Worm (Caenorhabditis elegans): Measurements from ENCODE around the gene srg-22.

srg-22 gene

ce11 chrII:3066401-3066800 lies 26.9 kb downstream of the srg-22 start:
- TF ChIP-seq nhr-179 (tag; optimal IDR thresholded peaks at IDR 0.05) (no peak), rpc-1 (optimal IDR thresholded peaks at IDR 0.05) (no peak), rpc-1 (tag; optimal IDR thresholded peaks at IDR 0.05) (no peak), mel-28 (tag; optimal IDR thresholded peaks at IDR 0.05; ENCODE audit: borderline replicate concordance) (no peak)

- no peak for TF ChIP-seq lsl-1 (GFP tag; optimal IDR thresholded peaks at IDR 0.05)
- no peak for TF ChIP-seq ZK185.1 (tag; optimal IDR thresholded peaks at IDR 0.05; ENCODE audit: poor library complexity, severe bottlenecking)
- no peak for TF ChIP-seq snpc-1.1 (tag; optimal IDR thresholded peaks at IDR 0.05; ENCODE audit: insufficient read depth)
- no peak for TF ChIP-seq attf-6 (GFP tag; IDR thresholded peaks at IDR 0.05)
- no peak for TF ChIP-seq unc-62 (GFP tag; optimal IDR thresholded peaks at IDR 0.05)
- TF ChIP-seq lin-35 (GFP tag; optimal IDR thresholded peaks at IDR 0.05): no peak
- TF ChIP-seq egl-18 (GFP tag; IDR thresholded peaks at IDR 0.05): no peak
- no peak for TF ChIP-seq dpl-1 (GFP tag; optimal IDR thresholded peaks at IDR 0.05)
- no peak for TF ChIP-seq athp-1 (tag; optimal IDR thresholded peaks at IDR 0.05)
- TF ChIP-seq chd-7 (tag; optimal IDR thresholded peaks at IDR 0.05): no peak
- no peak for TF ChIP-seq Y67H2A.10 (GFP tag; conservative IDR thresholded peaks at IDR 0.05)
- no peak for TF ChIP-seq hsf-1 (GFP tag; IDR thresholded peaks at IDR 0.05)
- TF ChIP-seq nhr-27 (tag; optimal IDR thresholded peaks at IDR 0.05): no peak
- no peak for TF ChIP-seq ztf-26 (tag; optimal IDR thresholded peaks at IDR 0.05)
- no peak for TF ChIP-seq snpc-4 (GFP tag; optimal IDR thresholded peaks at IDR 0.05)
- no peak for TF ChIP-seq snpc-4 (tag; optimal IDR thresholded peaks at IDR 0.05)
Measured at ce11 chrII:3065086-3065485, 28.2 kb downstream of the srg-22 start.

- TF ChIP-seq bed-1 (GFP tag; IDR thresholded peaks at IDR 0.05) (no peak), madf-6 (GFP tag; IDR thresholded peaks at IDR 0.05) (no peak), aptf-3 (GFP tag; IDR thresholded peaks at IDR 0.05) (no peak), let-607 (tag; optimal IDR thresholded peaks at IDR 0.05) (no peak), Y67H2A.10 (GFP tag; conservative IDR thresholded peaks at IDR 0.05) (no peak), dpl-1 (GFP tag; optimal IDR thresholded peaks at IDR 0.05) (no peak), nfyb-1 (GFP tag; IDR thresholded peaks at IDR 0.05) (no peak), gei-17 (GFP tag; optimal IDR thresholded peaks at IDR 0.05) (no peak), ceh-79 (tag; optimal IDR thresholded peaks at IDR 0.05) (no peak), aptf-2 (GFP tag; conservative IDR thresholded peaks at IDR 0.05) (no peak), die-1 (tag; optimal IDR thresholded peaks at IDR 0.05) (no peak), sea-2 (GFP tag; IDR thresholded peaks at IDR 0.05) (no peak), snpc-1.3 (tag; optimal IDR thresholded peaks at IDR 0.05; ENCODE audit: insufficient read depth) (no peak), lin-40 (tag; optimal IDR thresholded peaks at IDR 0.05) (no peak), B0336.3 (GFP tag; IDR thresholded peaks at IDR 0.05) (no peak), F10E7.11 (tag; optimal IDR thresholded peaks at IDR 0.05) (no peak), F37B4.10 (GFP tag; IDR thresholded peaks at IDR 0.05) (no peak), egrh-3 (GFP tag; IDR thresholded peaks at IDR 0.05) (no peak), lin-54 (GFP tag; optimal IDR thresholded peaks at IDR 0.05) (no peak)
Measured at ce11 chrII:3064631-3065030, 28.6 kb downstream of the srg-22 start.
